Fruit fly (Drosophila melanogaster) whole organism: ENCODE data around the gene CG8837.

Experiments used
- CG8478 ChIP-seq: fragments of >200 bp; optimal IDR thresholded peaks from 2 replicates; lab custom pipeline; 2018; ENCODE audit warnings: inconsistent platforms
- Dll ChIP-seq: fragments of >200 bp; optimal IDR thresholded peaks from 2 replicates; lab custom pipeline; 2017
- EcR ChIP-seq, 2 experiments: fragments of >200 bp; optimal IDR thresholded peaks; 2 replicates each; lab custom pipeline; 2017; ENCODE audit warnings: missing biosample characterization in 2 of 2, missing genetic modification characterization in 2 of 2, missing genetic modification reagents in 2 of 2
- pan ChIP-seq: fragments of >200 bp; optimal IDR thresholded peaks from 2 replicates; lab custom pipeline; 2017
- psq ChIP-seq: fragments of >200 bp; optimal IDR thresholded peaks from 2 replicates; lab custom pipeline; 2017
- usp ChIP-seq: fragments of >200 bp; optimal IDR thresholded peaks from 2 replicates; lab custom pipeline; 2017; ENCODE audit warnings: missing biosample characterization, missing genetic modification characterization, mixed read lengths

- TF ChIP-seq psq (lab: Kevin White, UChicago) (no peak), EcR (GFP tag; optimal IDR thresholded peaks at IDR 0.05; lab: Kevin White, UChicago) (no peak), pan (no peak), Dll (lab: Kevin White, UChicago) (no peak), usp (no peak), CG8478 (lab: Kevin White, UChicago) (no peak)
Observed at dm6 chr2L:3332514-3332913, 12.5 kb downstream of the CG8837 start, which contains the start of gene CG15408.
